Fruit fly (Drosophila melanogaster) whole organism, prepupa: ENCODE measurements around the gene janA.
A peak's percentile ranks its signal among the peaks of the same experiment; 100 is the strongest.

ENCODE experiments used
- Blimp-1 ChIP-seq: fragments of 200-800 bp; sonication (Bioruptor generic); optimal IDR thresholded peaks from 3 replicates; lab custom pipeline; 2017; ENCODE audit warnings: missing biosample characterization, missing genetic modification characterization, mild to moderate bottlenecking, moderate library complexity, missing genetic modification reagents
- CG10631 ChIP-seq: fragments of 200-800 bp; sonication (Bioruptor generic); optimal IDR thresholded peaks from 2 replicates; lab custom pipeline; 2016; ENCODE audit warnings: missing biosample characterization, missing genetic modification characterization
- CG10669 ChIP-seq: fragments of 200-800 bp; sonication (Bioruptor generic); optimal IDR thresholded peaks from 3 replicates; lab custom pipeline; 2018; ENCODE audit warnings: missing biosample characterization, mild to moderate bottlenecking, missing genetic modification characterization, moderate library complexity
- CG11294 ChIP-seq: fragments of 200-800 bp; sonication (Bioruptor generic); IDR thresholded peaks from 2 replicates; pipeline ENCODE4 v1.3.6; 2022; ENCODE audit warnings: missing biosample characterization, missing genetic modification characterization
- CG11762 ChIP-seq: fragments of 200-800 bp; sonication (Bioruptor generic); optimal IDR thresholded peaks from 3 replicates; lab custom pipeline; 2016; ENCODE audit warnings: missing biosample characterization, missing genetic modification characterization; ENCODE audit not compliant: insufficient read depth
- CG11902 ChIP-seq: fragments of 200-800 bp; sonication (Bioruptor generic); optimal IDR thresholded peaks from 3 replicates; lab custom pipeline; 2016; ENCODE audit warnings: missing biosample characterization, missing genetic modification characterization
- CG15336 ChIP-seq: fragments of 200-800 bp; sonication (Bioruptor generic); IDR thresholded peaks from 2 replicates; pipeline ENCODE4 v1.3.6; 2022; ENCODE audit warnings: missing biosample characterization, missing genetic modification characterization
- CG16779 ChIP-seq: fragments of 200-800 bp; sonication (Bioruptor generic); optimal IDR thresholded peaks from 3 replicates; lab custom pipeline; 2017; ENCODE audit warnings: missing biosample characterization, mild to moderate bottlenecking, missing genetic modification characterization
- CG3032 ChIP-seq: fragments of 200-800 bp; optimal IDR thresholded peaks from 2 replicates; lab custom pipeline; 2019; ENCODE audit warnings: missing biosample characterization, mild to moderate bottlenecking, missing genetic modification characterization, moderate library complexity
- CG31627 ChIP-seq: fragments of 200-800 bp; sonication (Bioruptor generic); optimal IDR thresholded peaks from 3 replicates; lab custom pipeline; 2016; ENCODE audit warnings: missing biosample characterization, missing genetic modification characterization
- CG34406 ChIP-seq: fragments of 200-800 bp; sonication (Bioruptor generic); optimal IDR thresholded peaks from 3 replicates; lab custom pipeline; 2016; ENCODE audit warnings: missing biosample characterization, missing genetic modification characterization
- CG3919 ChIP-seq: fragments of 200-800 bp; sonication (Bioruptor generic); optimal IDR thresholded peaks from 3 replicates; lab custom pipeline; 2016; ENCODE audit warnings: missing biosample characterization, missing genetic modification characterization
- CG4318 ChIP-seq: fragments of 200-800 bp; sonication (Bioruptor generic); optimal IDR thresholded peaks from 3 replicates; lab custom pipeline; 2017; ENCODE audit warnings: missing biosample characterization, mild to moderate bottlenecking, missing genetic modification characterization
- CG6163 ChIP-seq: fragments of 200-800 bp; sonication (Bioruptor generic); IDR thresholded peaks from 3 replicates; pipeline ENCODE4 v1.3.6; 2022; ENCODE audit warnings: missing biosample characterization, missing genetic modification characterization
- CG6276 ChIP-seq: fragments of 200-800 bp; sonication (Bioruptor generic); optimal IDR thresholded peaks from 2 replicates; lab custom pipeline; 2017; ENCODE audit warnings: missing biosample characterization, mild to moderate bottlenecking, missing genetic modification characterization
- CG6792 ChIP-seq: fragments of 200-800 bp; sonication (Bioruptor generic); optimal IDR thresholded peaks from 3 replicates; lab custom pipeline; 2016; ENCODE audit warnings: missing biosample characterization, missing genetic modification characterization
- CG6808 ChIP-seq: fragments of 200-800 bp; sonication (Bioruptor generic); optimal IDR thresholded peaks from 3 replicates; lab custom pipeline; 2017; ENCODE audit warnings: missing biosample characterization, missing genetic modification characterization, mild to moderate bottlenecking, moderate library complexity, missing genetic modification reagents
- CG6854 ChIP-seq: fragments of 200-800 bp; sonication (Bioruptor generic); optimal IDR thresholded peaks from 2 replicates; lab custom pipeline; 2017; ENCODE audit warnings: missing biosample characterization, mild to moderate bottlenecking, missing genetic modification characterization
- CG8119 ChIP-seq: fragments of 200-800 bp; sonication (Bioruptor generic); IDR thresholded peaks from 3 replicates; pipeline ENCODE4 v1.3.6; 2022; ENCODE audit warnings: missing biosample characterization, missing genetic modification characterization
- CG8319 ChIP-seq: fragments of 200-800 bp; sonication (Bioruptor generic); optimal IDR thresholded peaks from 3 replicates; lab custom pipeline; 2016; ENCODE audit warnings: missing biosample characterization, missing genetic modification characterization
- Eip75B ChIP-seq: fragments of 200-800 bp; sonication (Bioruptor generic); optimal IDR thresholded peaks from 3 replicates; lab custom pipeline; 2016; ENCODE audit warnings: missing biosample characterization, missing genetic modification characterization
- Eip78C ChIP-seq: fragments of 200-800 bp; sonication (Bioruptor generic); peaks from one replicate; lab custom pipeline; 2016; ENCODE audit warnings: missing biosample characterization, missing genetic modification characterization
- Eip93F ChIP-seq: fragments of 200-800 bp; sonication (Bioruptor generic); optimal IDR thresholded peaks from 2 replicates; lab custom pipeline; 2016; ENCODE audit warnings: missing biosample characterization, mild to moderate bottlenecking, missing genetic modification characterization
- Ets21C ChIP-seq: fragments of 200-800 bp; sonication (Bioruptor generic); optimal IDR thresholded peaks from 3 replicates; lab custom pipeline; 2016; ENCODE audit warnings: missing biosample characterization, missing genetic modification characterization
- Ets96B ChIP-seq: fragments of 200-800 bp; optimal IDR thresholded peaks from 2 replicates; lab custom pipeline; 2019; ENCODE audit warnings: missing biosample characterization, mild to moderate bottlenecking, missing genetic modification characterization, moderate library complexity
- Gug ChIP-seq: fragments of 200-800 bp; sonication (Bioruptor generic); IDR thresholded peaks from 2 replicates; pipeline ENCODE4 v1.3.6; 2022; ENCODE audit warnings: missing biosample characterization, missing genetic modification characterization
- Hr38 ChIP-seq: sonication (Bioruptor generic); optimal IDR thresholded peaks from 2 replicates; lab custom pipeline; 2016; ENCODE audit warnings: missing biosample characterization, missing genetic modification characterization
- Hr39 ChIP-seq: fragments of 200-800 bp; sonication (Bioruptor generic); optimal IDR thresholded peaks from 2 replicates; lab custom pipeline; 2016; ENCODE audit warnings: missing biosample characterization, missing genetic modification characterization
- Lpt ChIP-seq: fragments of 200-800 bp; sonication (Bioruptor generic); optimal IDR thresholded peaks from 3 replicates; lab custom pipeline; 2016; ENCODE audit warnings: missing biosample characterization, missing genetic modification characterization
- OdsH ChIP-seq: fragments of 200-800 bp; sonication (Bioruptor generic); optimal IDR thresholded peaks from 3 replicates; lab custom pipeline; 2016; ENCODE audit warnings: missing biosample characterization, missing genetic modification characterization
- Smox ChIP-seq: fragments of 200-800 bp; sonication (Bioruptor generic); optimal IDR thresholded peaks from 3 replicates; lab custom pipeline; 2016; ENCODE audit warnings: missing biosample characterization, missing genetic modification characterization
- Sox14 ChIP-seq: fragments of 200-800 bp; sonication (Bioruptor generic); optimal IDR thresholded peaks from 3 replicates; lab custom pipeline; 2016; ENCODE audit warnings: missing biosample characterization, missing genetic modification characterization
- Sox15 ChIP-seq: fragments of 200-800 bp; sonication (Bioruptor generic); optimal IDR thresholded peaks from 3 replicates; lab custom pipeline; 2016; ENCODE audit warnings: missing biosample characterization, missing genetic modification characterization
- acj6 ChIP-seq: fragments of 200-800 bp; sonication (Bioruptor generic); optimal IDR thresholded peaks from 3 replicates; lab custom pipeline; 2016; ENCODE audit warnings: missing biosample characterization, missing genetic modification characterization
- cyc ChIP-seq: fragments of 200-800 bp; sonication (Bioruptor generic); optimal IDR thresholded peaks from 3 replicates; lab custom pipeline; 2016; ENCODE audit warnings: missing biosample characterization, missing genetic modification characterization
- dac ChIP-seq: fragments of 200-800 bp; sonication (Bioruptor generic); optimal IDR thresholded peaks from 2 replicates; lab custom pipeline; 2017; ENCODE audit warnings: missing biosample characterization, mild to moderate bottlenecking, missing genetic modification characterization
- dsx ChIP-seq: fragments of 200-800 bp; optimal IDR thresholded peaks from 3 replicates; lab custom pipeline; 2019; ENCODE audit warnings: missing biosample characterization, mild to moderate bottlenecking, missing genetic modification characterization, moderate library complexity; ENCODE audit not compliant: poor library complexity, severe bottlenecking
- eg ChIP-seq: fragments of 200-800 bp; sonication (Bioruptor generic); IDR thresholded peaks from 3 replicates; pipeline ENCODE4 v1.3.6; 2022; ENCODE audit warnings: missing biosample characterization, missing genetic modification characterization
- esn ChIP-seq: fragments of 200-800 bp; sonication (Bioruptor generic); optimal IDR thresholded peaks from 2 replicates; lab custom pipeline; 2016; ENCODE audit warnings: missing biosample characterization, mild to moderate bottlenecking, missing genetic modification characterization, moderate library complexity
- fd85E ChIP-seq: fragments of 200-800 bp; sonication (Bioruptor generic); optimal IDR thresholded peaks from 3 replicates; lab custom pipeline; 2016; ENCODE audit warnings: missing biosample characterization, missing genetic modification characterization
- fkh ChIP-seq: fragments of 200-800 bp; sonication (Bioruptor generic); optimal IDR thresholded peaks from 3 replicates; lab custom pipeline; 2017; ENCODE audit warnings: missing biosample characterization, mild to moderate bottlenecking, missing genetic modification characterization, moderate library complexity
- lz ChIP-seq: fragments of 200-800 bp; sonication (Bioruptor generic); optimal IDR thresholded peaks from 3 replicates; lab custom pipeline; 2016; ENCODE audit warnings: missing biosample characterization, missing genetic modification characterization
- net ChIP-seq: fragments of 200-800 bp; sonication (Bioruptor generic); optimal IDR thresholded peaks from 3 replicates; lab custom pipeline; 2016; ENCODE audit warnings: missing biosample characterization, missing genetic modification characterization
- salr ChIP-seq, 2 experiments: fragments of 200-800 bp; sonication (Bioruptor generic); optimal IDR thresholded peaks; 3 replicates each; lab custom pipeline; 2016 to 2018; ENCODE audit warnings: missing biosample characterization in 2 of 2, missing genetic modification characterization in 2 of 2, mild to moderate bottlenecking in 1 of 2
- spab ChIP-seq: fragments of 200-800 bp; sonication (Bioruptor generic); optimal IDR thresholded peaks from 2 replicates; lab custom pipeline; 2017; ENCODE audit warnings: missing biosample characterization, mild to moderate bottlenecking, missing genetic modification characterization, missing genetic modification reagents
- ss ChIP-seq, 2 experiments: fragments of 200-800 bp; sonication (Bioruptor generic); optimal IDR thresholded peaks; 2 replicates in 1 of 2; 3 replicates in 1 of 2; lab custom pipeline; 2017 to 2018; ENCODE audit warnings: mild to moderate bottlenecking in 2 of 2, missing biosample characterization in 2 of 2, missing genetic modification characterization in 2 of 2, moderate library complexity in 1 of 2
- svp ChIP-seq: fragments of 200-800 bp; sonication (Bioruptor generic); peaks from one replicate; lab custom pipeline; 2016; ENCODE audit warnings: missing biosample characterization, missing genetic modification characterization
- topi ChIP-seq: fragments of 200-800 bp; sonication (Bioruptor generic); optimal IDR thresholded peaks from 3 replicates; lab custom pipeline; 2016; ENCODE audit warnings: missing biosample characterization, missing genetic modification characterization
- vri ChIP-seq: fragments of 200-800 bp; sonication (Bioruptor generic); optimal IDR thresholded peaks from 3 replicates; lab custom pipeline; 2016; ENCODE audit warnings: missing biosample characterization, mild to moderate bottlenecking, missing genetic modification characterization

janA gene

DNA sequence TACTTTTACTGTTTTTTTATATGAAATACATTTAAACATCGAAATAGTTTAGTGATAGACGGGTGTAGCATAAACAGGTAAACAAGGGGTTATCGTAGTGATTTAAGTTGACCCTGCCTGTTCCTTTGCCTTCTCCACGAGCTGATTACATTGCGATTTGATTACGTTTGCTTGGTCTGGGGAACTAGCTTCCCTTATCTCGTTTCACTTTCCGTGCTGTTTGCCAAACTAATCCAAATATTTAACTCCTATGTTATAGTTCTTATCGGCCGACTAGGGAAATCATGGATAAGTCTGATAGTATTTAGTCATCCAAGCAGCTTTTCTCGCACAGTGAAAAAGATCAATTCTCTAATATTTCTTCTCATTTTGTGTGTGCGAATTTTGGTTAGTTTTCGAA, 22.6 kb upstream of the janA start:
- no peak for TF ChIP-seq Gug
- no peak for TF ChIP-seq acj6 (GFP tag; lab: Kevin White, UChicago)
- TF ChIP-seq fkh (GFP tag; lab: Kevin White, UChicago): peak; percentile 75
- no peak for TF ChIP-seq CG15336 (GFP tag; lab: Robert Waterston, UW)
- no peak for TF ChIP-seq dac (GFP tag; lab: Kevin White, UChicago)

DNA sequence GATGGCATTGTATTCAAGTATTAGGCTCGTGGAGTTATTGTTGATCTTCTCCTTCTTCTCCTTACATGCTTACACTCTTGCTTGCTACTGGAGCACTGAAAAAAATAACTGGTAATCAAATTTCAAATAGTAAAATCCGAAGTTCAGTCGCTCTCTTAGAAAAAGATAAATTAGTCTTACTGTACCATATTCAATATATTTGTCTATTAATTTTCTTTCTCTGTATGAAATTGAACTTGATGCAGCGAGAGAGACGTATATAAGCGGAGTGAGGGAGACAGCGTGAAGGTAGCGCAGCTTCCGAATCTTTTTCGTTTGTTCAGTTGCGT, 21.8 kb upstream of the janA start:
- peak; percentile 98 for TF ChIP-seq Eip75B (GFP tag; lab: Kevin White, UChicago)
- TF ChIP-seq CG10669: peak; percentile 95
- peak; percentile 97 for TF ChIP-seq topi (GFP tag; lab: Kevin White, UChicago)
- peak; percentile 85 for TF ChIP-seq CG6276 (GFP tag; lab: Kevin White, UChicago)
- peak; percentile 56 for TF ChIP-seq CG4318
- peak; percentile 91 for TF ChIP-seq Sox14
- peak; percentile 84 for TF ChIP-seq CG11294
- peak; percentile 91 for TF ChIP-seq CG31627
- TF ChIP-seq Ets96B (tag; lab: Kevin White, UChicago): peak; percentile 94
- TF ChIP-seq vri (GFP tag; lab: Kevin White, UChicago): peak; percentile 91
- TF ChIP-seq Hr39 (GFP tag; lab: Kevin White, UChicago): peak; percentile 93
- peak; percentile 99 for TF ChIP-seq Eip78C (GFP tag; lab: Kevin White, UChicago)
- peak; percentile 92 for TF ChIP-seq CG3032
- peak; percentile 93 for TF ChIP-seq CG34406
- TF ChIP-seq Ets21C: peak; percentile 90
- peak; percentile 96 for TF ChIP-seq cyc
- peak; percentile 77 to 78 for TF ChIP-seq salr (GFP tag; optimal IDR thresholded peaks at IDR 0.05; lab: Kevin White, UChicago)
- peak; percentile 98 for TF ChIP-seq CG6163 (GFP tag; lab: Robert Waterston, UW)
- TF ChIP-seq OdsH (GFP tag; lab: Kevin White, UChicago): peak; percentile 92
- TF ChIP-seq fkh (GFP tag; lab: Kevin White, UChicago): peak; percentile 47
- peak; percentile 92 for TF ChIP-seq acj6 (GFP tag; lab: Kevin White, UChicago)
- TF ChIP-seq dac (GFP tag; lab: Kevin White, UChicago): peak; percentile 72
- TF ChIP-seq CG11762 (GFP tag; lab: Kevin White, UChicago): peak; percentile 89
- peak; percentile 85 for TF ChIP-seq CG6854 (GFP tag; lab: Kevin White, UChicago)
- peak; percentile 92 for TF ChIP-seq Smox (GFP tag; lab: Kevin White, UChicago)
- peak; percentile 88 for TF ChIP-seq CG16779 (tag; lab: Kevin White, UChicago)
- peak; percentile 92 for TF ChIP-seq CG10631 (GFP tag; lab: Kevin White, UChicago)
- peak; percentile 89 for TF ChIP-seq Blimp-1
- TF ChIP-seq CG3919: peak; percentile 98
- peak; percentile 94 for TF ChIP-seq dsx
- peak; percentile 93 for TF ChIP-seq CG8119 (GFP tag; lab: Robert Waterston, UW)
- TF ChIP-seq svp (GFP tag; lab: Kevin White, UChicago): peak; percentile 99
- TF ChIP-seq ss (GFP tag; optimal IDR thresholded peaks at IDR 0.05; lab: Kevin White, UChicago): peak; percentile 87 to 92
- TF ChIP-seq eg (GFP tag; lab: Robert Waterston, UW): peak; percentile 95
- TF ChIP-seq Gug: peak; percentile 90
- peak; percentile 96 for TF ChIP-seq CG6792 (GFP tag; lab: Kevin White, UChicago)
- peak; percentile 96 for TF ChIP-seq esn (GFP tag; lab: Kevin White, UChicago)
- TF ChIP-seq fd85E (GFP tag; lab: Kevin White, UChicago): peak; percentile 84
- peak; percentile 66 for TF ChIP-seq Eip93F (GFP tag; lab: Kevin White, UChicago)
- peak; percentile 94 for TF ChIP-seq lz (GFP tag; lab: Kevin White, UChicago)
- peak; percentile 90 for TF ChIP-seq Lpt (GFP tag; lab: Kevin White, UChicago)
- peak; percentile 87 for TF ChIP-seq CG6808
- peak; percentile 90 for TF ChIP-seq net (GFP tag; lab: Kevin White, UChicago)
- peak; percentile 97 for TF ChIP-seq CG8319 (GFP tag; lab: Kevin White, UChicago)
- TF ChIP-seq Sox15 (GFP tag; lab: Kevin White, UChicago): peak; percentile 81
- TF ChIP-seq Hr38 (GFP tag; lab: Kevin White, UChicago): no peak
- TF ChIP-seq CG11902 (GFP tag; lab: Kevin White, UChicago): peak; percentile 95
- peak; percentile 89 for TF ChIP-seq spab
- TF ChIP-seq CG15336 (GFP tag; lab: Robert Waterston, UW): peak; percentile 94
